Fruit fly (Drosophila melanogaster): Measurements from ENCODE around the gene CG42504.

Gene CG42504

DNA sequence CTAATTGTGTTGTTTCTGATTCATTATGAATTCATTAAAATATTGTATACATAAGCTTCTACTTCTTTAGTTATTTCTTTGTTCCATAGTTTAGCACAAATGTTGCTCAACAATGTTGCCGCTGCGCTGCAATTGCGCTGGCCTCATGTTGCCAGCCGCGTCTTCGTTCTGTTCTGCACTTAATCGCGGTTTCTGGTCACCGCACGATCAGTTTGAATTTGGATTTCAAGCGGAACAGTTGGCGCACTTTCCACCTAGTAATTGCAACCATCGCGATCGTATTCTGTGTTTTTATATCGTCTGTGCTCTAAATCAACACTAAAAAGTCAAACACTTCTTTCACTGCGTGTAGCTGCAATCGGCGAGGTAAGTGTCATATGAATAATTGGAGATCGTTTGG lies 32.5 kb downstream of the CG42504 start, which contains the start of gene Ect3:
Gene Ect3, plus strand, starts transcription at position 205 of the 400 bp plus-strand sequence.
- TF ChIP-seq EcR (GFP tag; optimal IDR thresholded peaks at IDR 0.05) (no peak), psq (optimal IDR thresholded peaks at IDR 0.05) (no peak), pan (optimal IDR thresholded peaks at IDR 0.05) (no peak), usp (GFP tag; optimal IDR thresholded peaks at IDR 0.05) (no peak), CG8478 (optimal IDR thresholded peaks at IDR 0.05) (no peak), Dll (optimal IDR thresholded peaks at IDR 0.05) (no peak)

dm6 chr3R:11998130-11998529 lies 33.4 kb downstream of the CG42504 start:
- no peak for TF ChIP-seq EcR (GFP tag; optimal IDR thresholded peaks at IDR 0.05)
- TF ChIP-seq psq (optimal IDR thresholded peaks at IDR 0.05): no peak
- TF ChIP-seq pan (optimal IDR thresholded peaks at IDR 0.05): no peak
- no peak for TF ChIP-seq CG8478 (optimal IDR thresholded peaks at IDR 0.05)
- no peak for TF ChIP-seq usp (GFP tag; optimal IDR thresholded peaks at IDR 0.05)
- no peak for TF ChIP-seq Dll (optimal IDR thresholded peaks at IDR 0.05)

dm6 chr3R:11992934-11993670 lies 38.5 kb downstream of the CG42504 start, which contains the start of gene mfas:
Gene mfas, minus strand, starts transcription at chr3R:11993315.
- no peak for TF ChIP-seq pan (optimal IDR thresholded peaks at IDR 0.05)
- no peak for TF ChIP-seq CG8478 (optimal IDR thresholded peaks at IDR 0.05)
- TF ChIP-seq Dll (optimal IDR thresholded peaks at IDR 0.05): no peak
- TF ChIP-seq EcR (GFP tag; optimal IDR thresholded peaks at IDR 0.05): no peak
- no peak for TF ChIP-seq usp (GFP tag; optimal IDR thresholded peaks at IDR 0.05)
- no peak for TF ChIP-seq psq (optimal IDR thresholded peaks at IDR 0.05)

DNA sequence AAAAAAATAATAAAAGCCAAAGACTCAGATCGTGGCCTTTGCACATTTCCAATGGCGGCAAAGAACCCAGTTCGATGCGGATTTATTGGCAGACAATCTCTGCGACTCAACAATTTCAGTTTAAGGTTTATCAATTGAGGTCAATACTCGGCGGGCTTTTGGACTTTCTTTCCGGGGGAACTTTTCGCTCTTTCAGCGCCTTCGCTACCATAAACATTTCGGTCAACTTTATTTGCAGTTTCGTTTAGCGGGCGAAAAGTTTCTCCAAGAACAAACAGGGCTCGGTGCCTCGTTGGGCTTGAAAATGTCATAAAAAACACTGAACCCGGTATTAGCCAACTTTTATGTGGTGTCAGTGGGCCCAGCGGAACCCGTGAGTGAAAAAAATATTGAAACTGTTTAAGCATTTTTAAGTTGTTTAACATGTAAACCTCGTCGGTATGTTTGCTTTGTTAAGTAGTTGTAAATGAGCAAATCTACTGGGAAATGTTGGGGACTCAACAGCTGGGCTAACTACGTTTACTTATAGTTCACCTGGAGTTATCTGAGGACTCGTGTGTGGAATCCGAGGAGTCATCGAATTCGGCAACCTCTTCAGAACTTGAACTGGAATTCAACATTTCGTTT lies 39.9 kb downstream of the CG42504 start:
- TF ChIP-seq pan (optimal IDR thresholded peaks at IDR 0.05) (no peak), usp (GFP tag; optimal IDR thresholded peaks at IDR 0.05) (no peak), EcR (GFP tag; optimal IDR thresholded peaks at IDR 0.05) (no peak), CG8478 (optimal IDR thresholded peaks at IDR 0.05) (no peak), psq (optimal IDR thresholded peaks at IDR 0.05) (no peak), Dll (optimal IDR thresholded peaks at IDR 0.05) (no peak)

dm6 chr3R:11989996-11990395 lies 41.6 kb downstream of the CG42504 start:
- no peak for TF ChIP-seq psq (optimal IDR thresholded peaks at IDR 0.05)

- TF ChIP-seq CG8478 (optimal IDR thresholded peaks at IDR 0.05) (no peak), EcR (GFP tag; optimal IDR thresholded peaks at IDR 0.05) (no peak), psq (optimal IDR thresholded peaks at IDR 0.05) (no peak), Dll (optimal IDR thresholded peaks at IDR 0.05) (no peak), pan (optimal IDR thresholded peaks at IDR 0.05) (no peak), usp (GFP tag; optimal IDR thresholded peaks at IDR 0.05) (no peak)
Measured at dm6 chr3R:11989206-11989605, 42.4 kb downstream of the CG42504 start.

dm6 chr3R:11984862-11985261 lies 46.7 kb downstream of the CG42504 start:
- no peak for TF ChIP-seq psq (optimal IDR thresholded peaks at IDR 0.05)
- TF ChIP-seq Dll (optimal IDR thresholded peaks at IDR 0.05): no peak
- no peak for TF ChIP-seq EcR (GFP tag; optimal IDR thresholded peaks at IDR 0.05)
- TF ChIP-seq usp (GFP tag; optimal IDR thresholded peaks at IDR 0.05): no peak
- no peak for TF ChIP-seq CG8478 (optimal IDR thresholded peaks at IDR 0.05)
- no peak for TF ChIP-seq pan (optimal IDR thresholded peaks at IDR 0.05)

- no peak for TF ChIP-seq EcR (GFP tag; optimal IDR thresholded peaks at IDR 0.05)
- TF ChIP-seq usp (GFP tag; optimal IDR thresholded peaks at IDR 0.05): no peak
Measured at dm6 chr3R:11984441-11984840, 47.1 kb downstream of the CG42504 start, which contains the start of gene CG3397. Gene CG3397, minus strand, starts transcription at chr3R:11984541.

DNA sequence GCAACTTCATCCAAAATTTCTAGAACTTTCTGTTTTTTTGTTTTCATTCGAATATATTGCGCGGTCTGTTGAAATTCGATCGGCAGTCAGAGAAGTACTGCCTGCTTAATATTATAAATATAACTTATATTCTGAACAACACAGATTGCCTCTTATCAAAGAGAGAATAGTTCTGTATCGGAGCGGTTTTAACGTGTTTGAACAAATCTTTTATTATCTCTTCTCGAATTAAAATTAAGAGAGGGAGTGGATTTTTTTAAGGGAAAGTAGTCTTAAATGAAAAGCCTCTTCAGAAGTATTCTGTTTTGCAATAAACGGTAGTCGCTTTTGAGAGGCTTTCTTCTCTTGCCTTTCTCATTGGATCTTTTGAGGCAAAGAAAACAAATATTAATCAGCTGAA lies 49.0 kb downstream of the CG42504 start:
- TF ChIP-seq Dll (optimal IDR thresholded peaks at IDR 0.05): no peak

DNA sequence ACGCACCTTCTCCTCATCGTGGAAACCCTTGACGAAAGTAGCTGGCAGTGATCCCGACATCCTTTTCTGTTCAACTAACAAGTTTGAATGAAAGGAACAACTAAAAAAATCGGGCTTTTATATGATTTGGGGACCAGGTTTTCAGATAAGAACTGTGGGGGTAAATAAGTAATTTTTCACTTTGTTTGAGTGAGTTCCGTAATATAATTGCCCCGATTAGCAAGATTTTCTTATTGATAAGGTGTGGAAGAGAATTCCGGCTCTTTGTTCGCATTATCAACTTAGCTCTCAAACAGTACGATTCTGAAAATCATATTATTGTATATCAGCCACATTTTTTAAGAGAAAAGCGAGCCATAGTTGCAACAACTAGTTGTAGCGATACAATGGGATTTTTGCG lies 49.6 kb downstream of the CG42504 start, which contains the start of gene CG12224:
Gene CG12224, minus strand, starts transcription at position 101 of the 400 bp plus-strand sequence.
- no peak for TF ChIP-seq CG8478 (optimal IDR thresholded peaks at IDR 0.05)
- no peak for TF ChIP-seq pan (optimal IDR thresholded peaks at IDR 0.05)
- TF ChIP-seq usp (GFP tag; optimal IDR thresholded peaks at IDR 0.05): no peak
- TF ChIP-seq psq (optimal IDR thresholded peaks at IDR 0.05): no peak
- TF ChIP-seq Dll (optimal IDR thresholded peaks at IDR 0.05): no peak
- no peak for TF ChIP-seq EcR (GFP tag; optimal IDR thresholded peaks at IDR 0.05)

- TF ChIP-seq psq (optimal IDR thresholded peaks at IDR 0.05) (no peak), EcR (GFP tag; optimal IDR thresholded peaks at IDR 0.05) (no peak), pan (optimal IDR thresholded peaks at IDR 0.05) (no peak), usp (GFP tag; optimal IDR thresholded peaks at IDR 0.05) (no peak), Dll (optimal IDR thresholded peaks at IDR 0.05) (no peak), CG8478 (optimal IDR thresholded peaks at IDR 0.05) (no peak)
Measured at dm6 chr3R:11979879-11980571, 51.5 kb downstream of the CG42504 start, which contains the start of gene CG18547. Gene CG18547, minus strand, starts transcription at chr3R:11980390.

dm6 chr3R:11978278-11978677 lies 53.3 kb downstream of the CG42504 start:
- TF ChIP-seq pan (optimal IDR thresholded peaks at IDR 0.05): no peak
- no peak for TF ChIP-seq usp (GFP tag; optimal IDR thresholded peaks at IDR 0.05)
- TF ChIP-seq CG8478 (optimal IDR thresholded peaks at IDR 0.05): no peak

All from whole organism.